Worm (Caenorhabditis elegans) whole organism, mixed stage, embryonic: ENCODE data around the gene C44H4.6.

Source experiments
- M03D4.4 ChIP-seq: sonication (generic microtip); optimal IDR thresholded peaks from 2 replicates; lab custom pipeline; 2017; ENCODE audit warnings: mild to moderate bottlenecking, missing genetic modification characterization, missing compliant biosample characterization
- blmp-1 ChIP-seq: fragments of 150-350 bp; optimal IDR thresholded peaks from 2 replicates; lab custom pipeline; 2014; ENCODE audit warnings: missing biosample characterization, missing genetic modification characterization
- ceh-39 ChIP-seq: fragments of 150-350 bp; optimal IDR thresholded peaks from 2 replicates; lab custom pipeline; 2014; ENCODE audit warnings: missing biosample characterization, missing genetic modification characterization
- ceh-43 ChIP-seq: fragments of 200-800 bp; sonication (Bioruptor generic); optimal IDR thresholded peaks from 2 replicates; lab custom pipeline; 2018; ENCODE audit warnings: mild to moderate bottlenecking, missing genetic modification characterization, moderate library complexity, missing compliant biosample characterization
- ces-1 ChIP-seq: fragments of 150-350 bp; optimal IDR thresholded peaks from 2 replicates; lab custom pipeline; 2014; ENCODE audit warnings: missing biosample characterization, missing genetic modification reagents, missing genetic modification characterization
- cnd-1 ChIP-seq: fragments of 200-800 bp; sonication (Bioruptor generic); optimal IDR thresholded peaks from 2 replicates; lab custom pipeline; 2018; ENCODE audit warnings: mild to moderate bottlenecking, missing genetic modification characterization, missing compliant biosample characterization
- elt-1 ChIP-seq: sonication (generic microtip); optimal IDR thresholded peaks from 2 replicates; lab custom pipeline; 2017; ENCODE audit warnings: missing genetic modification characterization, mild to moderate bottlenecking, missing compliant biosample characterization, antibody characterized with exemption, moderate library complexity, borderline replicate concordance; ENCODE audit not compliant: insufficient read depth
- elt-3 ChIP-seq: fragments of 150-350 bp; optimal IDR thresholded peaks from 2 replicates; lab custom pipeline; 2014; ENCODE audit warnings: missing biosample characterization, missing genetic modification characterization
- flh-1 ChIP-seq: fragments of 200-800 bp; sonication (Bioruptor generic); optimal IDR thresholded peaks from 2 replicates; lab custom pipeline; 2018; ENCODE audit warnings: mild to moderate bottlenecking, missing genetic modification characterization, moderate library complexity, missing compliant biosample characterization
- ham-2 ChIP-seq: fragments of 200-800 bp; sonication (Bioruptor generic); optimal IDR thresholded peaks from 2 replicates; lab custom pipeline; 2018; ENCODE audit warnings: mild to moderate bottlenecking, missing genetic modification characterization, missing compliant biosample characterization
- hlh-1 ChIP-seq: fragments of 150-350 bp; optimal IDR thresholded peaks from 2 replicates; lab custom pipeline; 2014; ENCODE audit warnings: missing biosample characterization, missing genetic modification reagents, missing genetic modification characterization
- lin-13 ChIP-seq: fragments of 150-350 bp; optimal IDR thresholded peaks from 2 replicates; lab custom pipeline; 2014; ENCODE audit warnings: missing biosample characterization, missing genetic modification characterization
- lin-32 ChIP-seq: fragments of 200-800 bp; sonication (Bioruptor generic); optimal IDR thresholded peaks from 2 replicates; lab custom pipeline; 2018; ENCODE audit warnings: mild to moderate bottlenecking, missing genetic modification characterization, missing compliant biosample characterization
- mep-1 ChIP-seq: fragments of 150-350 bp; optimal IDR thresholded peaks from 2 replicates; lab custom pipeline; 2017; ENCODE audit warnings: missing biosample characterization, missing genetic modification reagents, missing genetic modification characterization, inconsistent platforms
- mls-2 ChIP-seq: sonication (generic microtip); optimal IDR thresholded peaks from 2 replicates; lab custom pipeline; 2016; ENCODE audit warnings: mild to moderate bottlenecking, missing genetic modification characterization, moderate library complexity, missing compliant biosample characterization
- nhr-2 ChIP-seq: fragments of 150-350 bp; optimal IDR thresholded peaks from 2 replicates; lab custom pipeline; 2014; ENCODE audit warnings: missing biosample characterization, missing genetic modification characterization
- nhr-237 ChIP-seq: fragments of 150-350 bp; optimal IDR thresholded peaks from 2 replicates; lab custom pipeline; 2014; ENCODE audit warnings: missing biosample characterization, missing genetic modification characterization
- nhr-28 ChIP-seq: fragments of 150-350 bp; optimal IDR thresholded peaks from 2 replicates; lab custom pipeline; 2014; ENCODE audit warnings: missing biosample characterization, missing genetic modification characterization
- nhr-76 ChIP-seq: sonication (generic microtip); optimal IDR thresholded peaks from 2 replicates; lab custom pipeline; 2017; ENCODE audit warnings: missing biosample characterization, missing genetic modification characterization
- pha-4 ChIP-seq: fragments of 150-350 bp; optimal IDR thresholded peaks from 2 replicates; lab custom pipeline; 2018; ENCODE audit warnings: missing biosample characterization, missing genetic modification reagents, missing genetic modification characterization
- sem-2 ChIP-seq: fragments of 200-800 bp; sonication (Bioruptor generic); optimal IDR thresholded peaks from 2 replicates; lab custom pipeline; 2018; ENCODE audit warnings: mild to moderate bottlenecking, missing genetic modification characterization, missing compliant biosample characterization
- snpc-4 ChIP-seq: fragments of 150-350 bp; optimal IDR thresholded peaks from 2 replicates; lab custom pipeline; 2014; ENCODE audit warnings: missing biosample characterization, missing genetic modification characterization
- sptf-1 ChIP-seq: sonication (generic microtip); optimal IDR thresholded peaks from 2 replicates; lab custom pipeline; 2017; ENCODE audit warnings: mild to moderate bottlenecking, missing genetic modification characterization, moderate library complexity, missing compliant biosample characterization
- tbx-8 ChIP-seq: fragments of 200-800 bp; sonication (Bioruptor generic); optimal IDR thresholded peaks from 2 replicates; lab custom pipeline; 2018; ENCODE audit warnings: mild to moderate bottlenecking, missing genetic modification characterization, moderate library complexity, missing compliant biosample characterization
- unc-120 ChIP-seq: sonication (generic microtip); optimal IDR thresholded peaks from 2 replicates; lab custom pipeline; 2017; ENCODE audit warnings: missing genetic modification characterization, missing compliant biosample characterization; ENCODE audit not compliant: poor library complexity, severe bottlenecking
- unc-39 ChIP-seq: fragments of 150-350 bp; optimal IDR thresholded peaks from 2 replicates; lab custom pipeline; 2014; ENCODE audit warnings: missing biosample characterization, missing genetic modification characterization
- unc-62 ChIP-seq: fragments of 150-350 bp; optimal IDR thresholded peaks from 2 replicates; lab custom pipeline; 2014; ENCODE audit warnings: missing biosample characterization, missing genetic modification reagents, missing genetic modification characterization
- zip-8 ChIP-seq: fragments of 150-350 bp; optimal IDR thresholded peaks from 2 replicates; lab custom pipeline; 2014; ENCODE audit warnings: missing biosample characterization, missing genetic modification characterization
- ztf-11 ChIP-seq: fragments of 150-350 bp; optimal IDR thresholded peaks from 2 replicates; lab custom pipeline; 2014; ENCODE audit warnings: missing biosample characterization, missing genetic modification characterization

Gene C44H4.6

ce11 chrX:14577579-14578127, 21.5 kb downstream of the C44H4.6 start, which contains the start of gene let-4 (continued):
- TF ChIP-seq elt-1 (tag; lab: Kevin White, UChicago) = no peak
- no peak for TF ChIP-seq ztf-11 (tag; lab: Kevin White, UChicago)
- no peak for TF ChIP-seq cnd-1
- no peak for TF ChIP-seq elt-3 (tag; lab: Kevin White, UChicago)
- TF ChIP-seq ces-1 (GFP tag; lab: Kevin White, UChicago) = no peak
- TF ChIP-seq blmp-1 (tag; lab: Kevin White, UChicago) = no peak
- TF ChIP-seq tbx-8 (GFP tag; lab: Kevin White, UChicago) = no peak
- no peak for TF ChIP-seq nhr-28 (tag; lab: Kevin White, UChicago)
- TF ChIP-seq M03D4.4 (tag; lab: Kevin White, UChicago) = peak; percentile 2

DNA sequence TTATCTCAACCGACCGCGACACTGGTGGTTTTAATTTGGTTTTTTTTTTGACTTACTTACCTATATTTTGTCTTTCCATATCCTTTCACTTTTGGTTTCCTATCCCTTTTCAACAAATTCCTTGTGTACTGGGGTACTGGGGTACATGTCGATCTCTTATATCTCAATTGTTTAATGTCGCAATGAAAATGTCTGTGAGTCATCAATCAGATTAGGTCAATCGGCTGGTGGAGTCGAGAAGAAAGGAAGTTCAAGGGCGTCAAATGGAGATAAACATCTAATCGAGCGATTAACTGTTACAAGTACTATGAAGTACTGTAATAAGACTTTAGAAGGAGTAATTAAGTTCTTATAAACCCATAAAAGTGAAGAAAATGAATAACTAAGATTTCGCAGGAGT, 23.2 kb downstream of the C44H4.6 start:
- TF ChIP-seq flh-1 (GFP tag; lab: Kevin White, UChicago) (no peak), ceh-43 (no peak), sptf-1 (tag; lab: Kevin White, UChicago) (no peak), sem-2 (GFP tag; lab: Kevin White, UChicago) (no peak), unc-62 (GFP tag; lab: Kevin White, UChicago) (peak; percentile 86), mep-1 (tag; lab: Kevin White, UChicago) (no peak), snpc-4 (tag; lab: Kevin White, UChicago) (no peak), nhr-76 (tag; lab: Kevin White, UChicago) (no peak), zip-8 (no peak), nhr-2 (tag; lab: Kevin White, UChicago) (peak; percentile 78), elt-1 (tag; lab: Kevin White, UChicago) (peak; percentile 82), mls-2 (tag; lab: Kevin White, UChicago) (no peak)

DNA sequence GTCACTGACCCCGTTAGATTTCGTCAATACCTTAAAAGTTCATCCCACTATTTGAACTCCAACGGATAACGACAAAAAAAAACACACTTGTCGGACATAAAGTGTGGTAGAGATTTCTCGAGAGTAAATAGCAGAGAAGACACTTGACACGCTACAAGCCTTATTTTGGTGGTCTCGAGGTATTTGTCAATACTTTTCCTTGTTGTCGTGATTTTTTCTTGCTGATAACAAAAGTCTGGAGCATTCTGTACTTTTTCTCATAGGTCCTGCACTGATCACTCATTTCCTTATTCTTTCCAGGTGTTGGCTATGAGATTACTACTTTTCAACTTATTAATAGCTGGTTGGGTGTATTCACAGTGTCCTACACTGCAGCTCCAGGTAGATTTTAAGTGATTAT, 26.7 kb downstream of the C44H4.6 start, which contains the start of gene lron-1:
Gene lron-1 (plus strand): TSS at position 301 of the 400 bp plus-strand sequence.
- TF ChIP-seq M03D4.4 (tag; lab: Kevin White, UChicago) (no peak), ztf-11 (tag; lab: Kevin White, UChicago) (no peak), cnd-1 (no peak), lin-32 (GFP tag; lab: Kevin White, UChicago) (no peak), ces-1 (GFP tag; lab: Kevin White, UChicago) (no peak), tbx-8 (GFP tag; lab: Kevin White, UChicago) (no peak), nhr-76 (tag; lab: Kevin White, UChicago) (no peak), lin-13 (tag; lab: Kevin White, UChicago) (no peak), elt-1 (tag; lab: Kevin White, UChicago) (no peak), unc-62 (GFP tag; lab: Kevin White, UChicago) (no peak), ceh-39 (tag; lab: Kevin White, UChicago) (no peak), snpc-4 (tag; lab: Kevin White, UChicago) (no peak), sptf-1 (tag; lab: Kevin White, UChicago) (no peak), elt-3 (tag; lab: Kevin White, UChicago) (no peak), pha-4 (no peak), hlh-1 (tag; lab: Kevin White, UChicago) (no peak)

ce11 chrX:14571277-14571676, 27.9 kb downstream of the C44H4.6 start:
- no peak for TF ChIP-seq ceh-43
- TF ChIP-seq cnd-1 = peak; percentile 13
- TF ChIP-seq nhr-237 = peak; percentile 13
- peak; percentile 56 for TF ChIP-seq sptf-1 (tag; lab: Kevin White, UChicago)

DNA sequence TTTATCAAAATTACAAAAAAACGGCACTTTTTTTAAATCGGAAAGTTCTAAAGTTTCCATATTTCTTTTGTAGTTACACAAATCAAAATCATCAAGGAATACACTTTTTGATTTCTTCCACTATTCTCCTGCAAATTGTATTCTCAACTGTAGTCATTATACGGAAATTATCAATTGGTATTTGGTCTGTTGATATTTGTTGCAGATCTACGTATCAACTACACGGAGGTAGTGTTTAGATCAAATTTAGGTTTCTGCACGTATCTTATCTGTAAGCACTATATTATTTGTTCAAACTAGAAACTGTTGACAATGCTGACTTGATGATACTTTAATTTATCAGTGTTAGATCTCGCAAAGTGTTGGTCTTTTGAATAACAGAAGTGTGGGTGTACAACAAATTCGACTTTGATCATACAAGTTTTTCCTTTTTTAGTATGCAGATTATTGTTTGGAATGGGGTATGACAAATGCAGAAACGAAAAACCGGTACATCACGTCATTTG, 30.8 kb downstream of the C44H4.6 start:
- TF ChIP-seq ztf-11 (tag; lab: Kevin White, UChicago) = no peak

DNA sequence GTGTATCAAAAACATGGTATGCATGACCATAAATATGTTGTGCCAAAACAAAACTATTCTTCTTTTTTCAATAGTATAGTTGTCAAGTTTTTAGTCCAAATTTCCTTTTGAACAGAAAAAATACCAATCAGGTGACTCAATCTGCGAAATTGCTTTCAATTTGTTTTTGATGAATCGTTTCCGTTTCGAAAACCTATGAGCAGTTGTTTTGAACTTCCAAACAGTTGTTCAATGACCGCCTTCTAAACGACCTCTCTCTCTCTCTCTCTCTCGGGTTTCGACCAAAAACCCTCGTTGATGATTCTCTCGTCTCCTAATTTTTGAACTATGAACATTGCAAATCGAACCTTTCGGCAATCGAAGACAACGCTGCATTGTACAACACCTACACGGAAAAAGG, 33.1 kb downstream of the C44H4.6 start:
- TF ChIP-seq nhr-28 (tag; lab: Kevin White, UChicago) (no peak), hlh-1 (tag; lab: Kevin White, UChicago) (peak; percentile 95), unc-120 (tag; lab: Kevin White, UChicago) (peak; percentile 24), lin-32 (GFP tag; lab: Kevin White, UChicago) (no peak), nhr-237 (no peak), ces-1 (GFP tag; lab: Kevin White, UChicago) (no peak), ham-2 (GFP tag; lab: Kevin White, UChicago) (no peak), unc-39 (no peak), blmp-1 (tag; lab: Kevin White, UChicago) (no peak), unc-62 (GFP tag; lab: Kevin White, UChicago) (peak; percentile 45), ceh-43 (no peak), tbx-8 (GFP tag; lab: Kevin White, UChicago) (no peak), mep-1 (tag; lab: Kevin White, UChicago) (no peak)
